Fruit fly (Drosophila melanogaster): Measurements from ENCODE around the gene CG14315.
A peak's percentile ranks its signal among the peaks of the same experiment; 100 is the strongest.

Gene CG14315

DNA sequence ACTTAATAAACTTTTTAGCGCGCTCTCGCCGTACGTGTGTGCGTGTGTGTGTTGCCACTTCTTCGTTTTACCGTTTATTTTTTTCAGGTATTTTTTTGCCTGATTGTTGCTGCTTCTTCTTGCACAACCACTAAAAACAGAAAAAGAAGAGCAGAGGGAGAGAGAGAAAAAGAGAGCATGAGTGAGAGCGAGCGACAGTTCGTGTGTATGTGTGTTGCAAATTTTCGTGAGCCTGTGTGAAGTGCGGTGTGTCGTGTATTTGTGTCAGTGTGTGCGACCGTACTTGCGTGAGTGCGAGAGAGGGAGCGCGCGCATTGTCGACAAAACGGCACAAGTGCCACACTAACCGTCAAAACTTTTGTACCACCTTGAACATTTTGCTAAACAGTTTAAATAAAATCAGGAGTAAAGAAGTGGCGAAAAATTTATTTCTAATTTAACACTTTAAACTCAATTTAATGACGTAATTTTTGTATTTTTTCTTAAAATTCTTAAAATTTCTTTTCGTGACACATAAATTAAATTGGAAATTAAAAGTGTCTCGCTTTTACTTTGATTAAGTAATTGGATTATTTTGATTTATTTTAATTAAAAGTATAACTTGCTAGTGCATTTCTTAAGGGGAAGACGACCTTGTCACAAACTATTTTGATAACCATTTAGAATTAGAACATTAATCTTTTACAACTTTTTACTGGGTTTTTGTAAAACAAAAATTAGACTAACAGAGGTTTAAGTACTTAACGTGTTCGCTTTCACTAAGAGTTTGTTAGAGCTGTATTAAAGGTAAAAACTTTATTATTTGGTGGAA is 38.7 kb downstream of the CG14315 start (continued):
- no peak for TF ChIP-seq inv (GFP tag; IDR thresholded peaks at IDR 0.05; ENCODE audit: partially characterized antibody)
- no peak for TF ChIP-seq D (optimal IDR thresholded peaks at IDR 0.05)
- peak; percentile 26 for TF ChIP-seq D (GFP tag; optimal IDR thresholded peaks at IDR 0.05)
- no peak for TF ChIP-seq CG17328 (GFP tag; IDR thresholded peaks at IDR 0.05)

DNA sequence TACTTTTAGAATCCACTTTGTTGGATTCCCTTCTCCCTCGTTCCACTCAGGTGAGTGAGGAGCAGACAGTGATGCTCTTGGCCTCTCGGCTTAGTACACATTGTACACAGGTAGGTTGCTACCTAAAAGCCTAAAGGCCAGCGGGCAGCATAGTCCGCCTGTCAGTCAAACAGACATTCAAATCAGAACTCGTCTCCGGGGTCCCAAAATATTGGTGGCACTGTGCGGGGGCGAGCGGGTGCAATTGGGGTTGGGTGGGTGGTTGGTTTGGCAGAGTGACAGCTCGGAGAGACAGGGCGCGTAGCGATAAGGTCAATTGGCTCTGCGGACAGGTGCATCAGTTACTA is 39.3 kb downstream of the CG14315 start:
- TF ChIP-seq sim (GFP tag; IDR thresholded peaks at IDR 0.05): no peak
- no peak for TF ChIP-seq Neu2 (GFP tag; optimal IDR thresholded peaks at IDR 0.05; ENCODE audit: borderline replicate concordance)
- TF ChIP-seq ara (GFP tag; IDR thresholded peaks at IDR 0.05): no peak
- TF ChIP-seq CG12769 (tag; optimal IDR thresholded peaks at IDR 0.05): peak; percentile 65
- TF ChIP-seq CG9437 (GFP tag; optimal IDR thresholded peaks at IDR 0.05): peak; percentile 64
- peak; percentile 48 for TF ChIP-seq Med (GFP tag)
- TF ChIP-seq CG17829 (tag; optimal IDR thresholded peaks at IDR 0.05): no peak
- TF ChIP-seq Sry-β (GFP tag; optimal IDR thresholded peaks at IDR 0.05): peak; percentile 55
- TF ChIP-seq Camta (GFP tag; optimal IDR thresholded peaks at IDR 0.05): no peak
- peak; percentile 19 for TF ChIP-seq Ets65A (GFP tag)
- no peak for TF ChIP-seq CG8290 (GFP tag; optimal IDR thresholded peaks at IDR 0.05)
- TF ChIP-seq CG8290 (tag; optimal IDR thresholded peaks at IDR 0.05): peak in 1 of 2 experiments; percentile 44
- no peak for TF ChIP-seq kah (GFP tag; optimal IDR thresholded peaks at IDR 0.05)
- peak; percentile 44; the same call in 3 of the 4 replicates for TF ChIP-seq Gug (GFP tag; IDR thresholded peaks at IDR 0.05)
- no peak for TF ChIP-seq lmd (GFP tag; IDR thresholded peaks at IDR 0.05)
- TF ChIP-seq run (tag; optimal IDR thresholded peaks at IDR 0.05): no peak
- TF ChIP-seq HmgZ (tag; optimal IDR thresholded peaks at IDR 0.05): peak; percentile 4
- TF ChIP-seq zen (tag; optimal IDR thresholded peaks at IDR 0.05): no peak
- TF ChIP-seq CG1603 (tag; optimal IDR thresholded peaks at IDR 0.05): no peak
- no peak for TF ChIP-seq CG8924 (tag; optimal IDR thresholded peaks at IDR 0.05)
- no peak for TF ChIP-seq CG18476 (GFP tag; optimal IDR thresholded peaks at IDR 0.05)
- TF ChIP-seq chn (GFP tag; optimal IDR thresholded peaks at IDR 0.05): no peak
- TF ChIP-seq CG13296 (GFP tag; optimal IDR thresholded peaks at IDR 0.05): no peak
- TF ChIP-seq CG4282 (GFP tag; optimal IDR thresholded peaks at IDR 0.05): no peak
- TF ChIP-seq Trl (optimal IDR thresholded peaks at IDR 0.05): peak in 1 of 2 experiments; percentile 18
- TF ChIP-seq Trl (GFP tag; optimal IDR thresholded peaks at IDR 0.05): no peak

DNA sequence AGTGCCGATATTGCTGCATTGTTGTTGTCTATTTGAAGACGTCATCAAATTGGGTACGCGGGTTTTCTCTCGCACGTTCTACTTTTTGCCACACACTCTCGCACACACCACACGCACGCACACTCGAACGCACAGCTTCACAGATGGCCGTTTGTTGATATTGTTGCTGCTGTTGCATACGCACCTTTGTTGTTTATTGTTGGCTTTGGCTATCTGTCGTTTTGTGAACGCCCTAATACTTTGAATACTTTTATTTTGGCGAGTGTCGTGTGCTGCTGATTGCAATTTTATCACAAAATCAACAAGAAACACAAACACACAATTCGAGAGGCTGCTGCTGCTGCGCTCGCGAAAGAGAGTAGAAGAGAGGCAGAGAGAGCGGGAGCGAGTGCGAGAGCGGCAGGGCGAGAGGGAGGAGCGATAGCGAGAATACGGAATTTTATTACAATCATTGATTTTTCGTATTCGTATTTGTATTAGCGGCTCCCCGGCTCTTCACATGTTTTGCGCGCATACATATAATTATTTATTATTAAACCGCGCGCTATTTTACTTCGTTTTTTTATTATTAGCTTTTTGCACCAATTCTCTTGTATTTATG is 40.1 kb downstream of the CG14315 start:
- TF ChIP-seq abd-A (tag; optimal IDR thresholded peaks at IDR 0.05): peak; percentile 4
- peak; percentile 46 for TF ChIP-seq CG4854 (GFP tag; optimal IDR thresholded peaks at IDR 0.05)
- TF ChIP-seq h (optimal IDR thresholded peaks at IDR 0.05): no peak
- no peak for TF ChIP-seq zen2 (GFP tag; IDR thresholded peaks at IDR 0.05; ENCODE audit: partially characterized antibody)
- no peak for TF ChIP-seq pnt (GFP tag; optimal IDR thresholded peaks at IDR 0.05)
- TF ChIP-seq psq (GFP tag; optimal IDR thresholded peaks at IDR 0.05): no peak
- no peak for TF ChIP-seq CG10431 (GFP tag; optimal IDR thresholded peaks at IDR 0.05)
- no peak for TF ChIP-seq Xrp1 (GFP tag; IDR thresholded peaks at IDR 0.05)
- no peak for TF ChIP-seq CG11695 (GFP tag; IDR thresholded peaks at IDR 0.05)
- TF ChIP-seq CG17328 (GFP tag; IDR thresholded peaks at IDR 0.05): no peak
- no peak for TF ChIP-seq CG9876 (GFP tag; optimal IDR thresholded peaks at IDR 0.05)
- TF ChIP-seq Ets97D (GFP tag; optimal IDR thresholded peaks at IDR 0.05): peak; percentile 25
- TF ChIP-seq row (GFP tag; IDR thresholded peaks at IDR 0.05): no peak
- TF ChIP-seq disco-r (GFP tag; optimal IDR thresholded peaks at IDR 0.05): peak; percentile 31
- no peak for TF ChIP-seq insv (GFP tag; optimal IDR thresholded peaks at IDR 0.05)
- no peak for TF ChIP-seq CG7357 (GFP tag; IDR thresholded peaks at IDR 0.05)
- TF ChIP-seq CG6689 (GFP tag; IDR thresholded peaks at IDR 0.05): no peak
- peak; percentile 56 for TF ChIP-seq CG2875 (GFP tag; optimal IDR thresholded peaks at IDR 0.05)
- TF ChIP-seq CG6854 (GFP tag; optimal IDR thresholded peaks at IDR 0.05): peak; percentile 28
- no peak for TF ChIP-seq nerfin-2 (GFP tag; IDR thresholded peaks at IDR 0.05; ENCODE audit: partially characterized antibody)
- no peak for TF ChIP-seq HLHmδ (GFP tag; optimal IDR thresholded peaks at IDR 0.05)

Data from whole organism, embryonic.